4 fruit fly cellular contexts compared by ENCODE assay signal in the genomic region with DNA sequence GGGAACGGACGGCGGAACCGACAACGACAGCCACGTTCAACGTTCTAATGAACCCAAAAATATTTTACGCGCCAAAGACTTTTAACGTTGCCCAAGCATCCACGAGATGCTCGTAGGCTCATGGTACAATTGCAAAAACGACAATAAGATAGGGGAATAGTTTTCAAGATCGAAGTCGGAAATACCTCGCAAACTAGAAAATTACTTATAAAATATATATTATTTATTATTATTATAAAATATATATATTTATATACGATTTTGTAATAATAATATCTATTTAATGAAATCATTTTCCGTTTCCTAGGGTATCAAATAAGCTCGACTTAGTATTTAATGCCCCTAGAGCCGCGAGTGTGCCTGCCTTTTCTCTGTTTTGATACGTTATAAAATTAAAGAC.
TF ChIP-seq lines count a peak whose summit lies in the region.

No protein-coding gene starts in this region.

- TF ChIP-seq CTCF in whole organism, embryonic (GFP tag; optimal IDR thresholded peaks at IDR 0.05; lab: Kevin White, UChicago), result no peak

TF ChIP-seq in whole organism, embryonic, 481 proteins besides CTCF, POLR2A, EP300 and RAD21 (continues in another document):
- TF ChIP-seq CG11456 (GFP tag; IDR thresholded peaks at IDR 0.05; lab: Robert Waterston, UW) (no peak), CG18476 (GFP tag; optimal IDR thresholded peaks at IDR 0.05; lab: Kevin White, UChicago) (no peak), CG9609 (GFP tag; optimal IDR thresholded peaks at IDR 0.05; lab: Kevin White, UChicago) (no peak), CG14860 (GFP tag; IDR thresholded peaks at IDR 0.05; lab: Robert Waterston, UW; ENCODE audit: partially characterized antibody) (no peak), onecut (GFP tag; IDR thresholded peaks at IDR 0.05; lab: Robert Waterston, UW) (0 out of 2 replicates have a peak, but pooled peaks have one; percentile 5), row (GFP tag; IDR thresholded peaks at IDR 0.05; lab: Robert Waterston, UW) (peak; percentile 27; the same call in 1 of the 3 replicates), Spps (tag; optimal IDR thresholded peaks at IDR 0.05; lab: Kevin White, UChicago) (peak; percentile 45), CG8765 (GFP tag; IDR thresholded peaks at IDR 0.05; lab: Robert Waterston, UW) (no peak), repo (GFP tag; optimal IDR thresholded peaks at IDR 0.05; lab: Kevin White, UChicago) (no peak), CG1233 (GFP tag; optimal IDR thresholded peaks at IDR 0.05; lab: Kevin White, UChicago) (no peak), pan (optimal IDR thresholded peaks at IDR 0.05; lab: Kevin White, UChicago) (no peak), pan (GFP tag; optimal IDR thresholded peaks at IDR 0.05 in 1 of 2, IDR thresholded peaks at IDR 0.05 in 1 of 2) (peak in 1 of 2 experiments; percentile 47), HHEX (GFP tag; optimal IDR thresholded peaks at IDR 0.05; lab: Kevin White, UChicago) (no peak), CG4282 (GFP tag; optimal IDR thresholded peaks at IDR 0.05; lab: Kevin White, UChicago) (no peak), sqz (GFP tag; optimal IDR thresholded peaks at IDR 0.05; lab: Kevin White, UChicago) (no peak), CG4404 (GFP tag; IDR thresholded peaks at IDR 0.05; lab: Robert Waterston, UW) (peak; percentile 51), MESR4 (GFP tag; optimal IDR thresholded peaks at IDR 0.05; lab: Kevin White, UChicago) (no peak), CG17568 (GFP tag; optimal IDR thresholded peaks at IDR 0.05; lab: Kevin White, UChicago) (no peak), CG12299 (tag; optimal IDR thresholded peaks at IDR 0.05; lab: Kevin White, UChicago) (no peak), Bdp1 (GFP tag; optimal IDR thresholded peaks at IDR 0.05; lab: Kevin White, UChicago) (no peak), CG3163 (GFP tag; optimal IDR thresholded peaks at IDR 0.05; lab: Kevin White, UChicago) (no peak)

TF ChIP-seq in whole organism, prepupa, 60 proteins besides CTCF, POLR2A, EP300 and RAD21 (continues in another document):
- TF ChIP-seq lz (GFP tag; optimal IDR thresholded peaks at IDR 0.05; lab: Kevin White, UChicago) (no peak), svp (GFP tag; lab: Kevin White, UChicago) (peak; percentile 64), Eip93F (GFP tag; optimal IDR thresholded peaks at IDR 0.05; lab: Kevin White, UChicago) (no peak), Sox15 (GFP tag; optimal IDR thresholded peaks at IDR 0.05; lab: Kevin White, UChicago) (no peak), pdm3 (GFP tag; optimal IDR thresholded peaks at IDR 0.05; lab: Kevin White, UChicago) (no peak), Ets21C (GFP tag; optimal IDR thresholded peaks at IDR 0.05; lab: Kevin White, UChicago) (no peak), fkh (GFP tag; optimal IDR thresholded peaks at IDR 0.05; lab: Kevin White, UChicago) (no peak), CG11762 (GFP tag; optimal IDR thresholded peaks at IDR 0.05; lab: Kevin White, UChicago; ENCODE audit: insufficient read depth) (peak; percentile 44), CG34406 (GFP tag; optimal IDR thresholded peaks at IDR 0.05; lab: Kevin White, UChicago) (peak; percentile 5), vri (GFP tag; optimal IDR thresholded peaks at IDR 0.05; lab: Kevin White, UChicago) (no peak), esn (GFP tag; optimal IDR thresholded peaks at IDR 0.05; lab: Kevin White, UChicago) (peak; percentile 8), Met (GFP tag; optimal IDR thresholded peaks at IDR 0.05; lab: Kevin White, UChicago) (no peak), net (GFP tag; optimal IDR thresholded peaks at IDR 0.05; lab: Kevin White, UChicago) (no peak), CG6276 (GFP tag; optimal IDR thresholded peaks at IDR 0.05; lab: Kevin White, UChicago) (peak; percentile 63), CG32006 (GFP tag; optimal IDR thresholded peaks at IDR 0.05; lab: Kevin White, UChicago) (peak; percentile 50), Hr39 (GFP tag; optimal IDR thresholded peaks at IDR 0.05; lab: Kevin White, UChicago) (no peak), Ets96B (tag; optimal IDR thresholded peaks at IDR 0.05; lab: Kevin White, UChicago) (peak; percentile 84), CG7368 (GFP tag; optimal IDR thresholded peaks at IDR 0.05; lab: Kevin White, UChicago) (peak; percentile 14), CG11294 (GFP tag; IDR thresholded peaks at IDR 0.05; lab: Robert Waterston, UW) (peak; percentile 31; the same call in 1 of the 2 replicates), dsx (GFP tag; optimal IDR thresholded peaks at IDR 0.05; lab: Kevin White, UChicago; ENCODE audit: poor library complexity, severe bottlenecking) (peak; percentile 40), cyc (GFP tag; optimal IDR thresholded peaks at IDR 0.05; lab: Kevin White, UChicago) (no peak), CG9139 (GFP tag; optimal IDR thresholded peaks at IDR 0.05; lab: Kevin White, UChicago) (peak; percentile 7)

TF ChIP-seq in whole organism, pupa, 21 proteins besides CTCF, POLR2A, EP300 and RAD21:
- TF ChIP-seq CG8159 (tag; optimal IDR thresholded peaks at IDR 0.05; lab: Kevin White, UChicago), result peak; percentile 86
- peak; percentile 41 for TF ChIP-seq CG34367 (tag; optimal IDR thresholded peaks at IDR 0.05; lab: Kevin White, UChicago)
- peak; percentile 84 for TF ChIP-seq CG9948 (tag; optimal IDR thresholded peaks at IDR 0.05; lab: Kevin White, UChicago)
- TF ChIP-seq CG32121 (GFP tag; IDR thresholded peaks at IDR 0.05; lab: Robert Waterston, UW), result peak; percentile 13; the same call in 1 of the 2 replicates
- TF ChIP-seq CG14655 (GFP tag; optimal IDR thresholded peaks at IDR 0.05; lab: Kevin White, UChicago), result peak; percentile 80
- TF ChIP-seq Snoo (tag; optimal IDR thresholded peaks at IDR 0.05; lab: Kevin White, UChicago), result no peak
- TF ChIP-seq CG4496 (GFP tag; IDR thresholded peaks at IDR 0.05; lab: Robert Waterston, UW), result peak; percentile 83
- TF ChIP-seq Pif1B (GFP tag; optimal IDR thresholded peaks at IDR 0.05; lab: Kevin White, UChicago), result peak; percentile 35
- TF ChIP-seq CG12605 (GFP tag; IDR thresholded peaks at IDR 0.05; lab: Robert Waterston, UW), result 0 out of 2 replicates have a peak, but pooled peaks have one; percentile 7
- TF ChIP-seq CG17806 (tag; optimal IDR thresholded peaks at IDR 0.05; lab: Kevin White, UChicago), result peak; percentile 70
- peak; percentile 56 for TF ChIP-seq Pif1A (GFP tag; optimal IDR thresholded peaks at IDR 0.05; lab: Kevin White, UChicago)
- peak; percentile 60 for TF ChIP-seq CG15710 (tag; optimal IDR thresholded peaks at IDR 0.05; lab: Kevin White, UChicago)
- peak; percentile 48 for TF ChIP-seq gl (tag; optimal IDR thresholded peaks at IDR 0.05; lab: Kevin White, UChicago)
- peak; percentile 42; the same call in 1 of the 2 replicates for TF ChIP-seq rn (GFP tag; IDR thresholded peaks at IDR 0.05; lab: Robert Waterston, UW)
- no peak; the same call in 2 of the 3 replicates for TF ChIP-seq fd96Ca (GFP tag; IDR thresholded peaks at IDR 0.05; lab: Robert Waterston, UW)
- TF ChIP-seq Ets98B (GFP tag; IDR thresholded peaks at IDR 0.05; lab: Robert Waterston, UW), result peak; percentile 54; the same call in 1 of the 2 replicates
- no peak for TF ChIP-seq CG13204 (GFP tag; optimal IDR thresholded peaks at IDR 0.05; lab: Kevin White, UChicago)
- peak; percentile 58 for TF ChIP-seq D1 (tag; optimal IDR thresholded peaks at IDR 0.05; lab: Kevin White, UChicago)
- no peak for TF ChIP-seq EcR (GFP tag; optimal IDR thresholded peaks at IDR 0.05; lab: Kevin White, UChicago)
- TF ChIP-seq CG10348 (GFP tag; IDR thresholded peaks at IDR 0.05; lab: Robert Waterston, UW), result no peak
- peak; percentile 76 for TF ChIP-seq CG8301 (tag; optimal IDR thresholded peaks at IDR 0.05; lab: Kevin White, UChicago)

TF ChIP-seq in whole organism, wandering third instar larva, 38 proteins besides CTCF, POLR2A, EP300 and RAD21:
- TF ChIP-seq dsf (GFP tag; optimal IDR thresholded peaks at IDR 0.05; lab: Kevin White, UChicago; ENCODE audit: borderline replicate concordance) (no peak), Jra (GFP tag; optimal IDR thresholded peaks at IDR 0.05; lab: Kevin White, UChicago) (no peak), Hr83 (GFP tag; optimal IDR thresholded peaks at IDR 0.05; lab: Kevin White, UChicago; ENCODE audit: poor library complexity, severe bottlenecking) (no peak), HLH106 (tag; optimal IDR thresholded peaks at IDR 0.05; lab: Kevin White, UChicago) (peak; percentile 8), N (GFP tag; optimal IDR thresholded peaks at IDR 0.05; lab: Kevin White, UChicago) (no peak), foxo (GFP tag; optimal IDR thresholded peaks at IDR 0.05; lab: Kevin White, UChicago) (peak in 1 of 2 experiments; percentile 30), h (GFP tag; optimal IDR thresholded peaks at IDR 0.05; lab: Kevin White, UChicago) (peak; percentile 22), dl (GFP tag; optimal IDR thresholded peaks at IDR 0.05; lab: Kevin White, UChicago; ENCODE audit: insufficient read depth in 1 of 2, partially characterized antibody in 2 of 2) (no peak), sage (GFP tag; optimal IDR thresholded peaks at IDR 0.05; lab: Kevin White, UChicago) (no peak), fru (GFP tag; optimal IDR thresholded peaks at IDR 0.05; lab: Kevin White, UChicago) (peak; percentile 29), woc (GFP tag; optimal IDR thresholded peaks at IDR 0.05; lab: Kevin White, UChicago) (no peak)
